Fruit fly (Drosophila melanogaster) whole organism, adult: ENCODE measurements around the gene EloA.

Source experiments
- CG11617 ChIP-seq: fragments of 200-800 bp; sonication (Bioruptor generic); optimal IDR thresholded peaks from 2 replicates; lab custom pipeline; 2017; ENCODE audit warnings: mild to moderate bottlenecking, missing biosample characterization, missing genetic modification reagents, missing genetic modification characterization
- CG12768 ChIP-seq: fragments of 200-800 bp; sonication (Bioruptor generic); optimal IDR thresholded peaks from 2 replicates; lab custom pipeline; 2017; ENCODE audit warnings: missing biosample characterization, missing genetic modification characterization, mild to moderate bottlenecking, moderate library complexity, missing genetic modification reagents
- CG1620 ChIP-seq: fragments of 200-800 bp; sonication (Bioruptor generic); optimal IDR thresholded peaks from 2 replicates; lab custom pipeline; 2016; ENCODE audit warnings: missing biosample characterization, missing genetic modification characterization
- CG33017 ChIP-seq: fragments of 200-800 bp; sonication (Bioruptor generic); optimal IDR thresholded peaks from 2 replicates; lab custom pipeline; 2018; ENCODE audit warnings: missing biosample characterization, mild to moderate bottlenecking, missing genetic modification characterization, moderate library complexity
- Clk ChIP-seq: fragments of 200-800 bp; sonication (Bioruptor generic); optimal IDR thresholded peaks from 2 replicates; lab custom pipeline; 2017; ENCODE audit warnings: missing biosample characterization, missing genetic modification characterization
- Crg-1 ChIP-seq: fragments of 200-800 bp; sonication (Bioruptor generic); optimal IDR thresholded peaks from 2 replicates; lab custom pipeline; 2016; ENCODE audit warnings: missing biosample characterization, missing genetic modification characterization
- Hr96 ChIP-seq: fragments of 200-800 bp; sonication (Bioruptor generic); optimal IDR thresholded peaks from 2 replicates; lab custom pipeline; 2016; ENCODE audit warnings: missing biosample characterization, missing genetic modification characterization
- bab1 ChIP-seq: fragments of 200-800 bp; sonication (Bioruptor generic); optimal IDR thresholded peaks from 3 replicates; lab custom pipeline; 2019; ENCODE audit warnings: missing biosample characterization, mild to moderate bottlenecking, missing genetic modification characterization, moderate library complexity
- cic ChIP-seq: fragments of 200-800 bp; sonication (Bioruptor generic); optimal IDR thresholded peaks from 2 replicates; lab custom pipeline; 2017; ENCODE audit warnings: missing biosample characterization, mild to moderate bottlenecking, missing genetic modification characterization, moderate library complexity
- cnc ChIP-seq, 2 experiments: fragments of >200 bp; optimal IDR thresholded peaks; 2 replicates each; lab custom pipeline; 2017
- kay ChIP-seq: fragments of 200-800 bp; sonication (Bioruptor generic); peaks from one replicate; lab custom pipeline; 2016; ENCODE audit warnings: missing biosample characterization, missing genetic modification characterization, borderline replicate concordance
- ovo ChIP-seq: fragments of 200-800 bp; sonication (Bioruptor generic); optimal IDR thresholded peaks from 2 replicates; lab custom pipeline; 2016; ENCODE audit warnings: missing biosample characterization, missing genetic modification characterization
- pad ChIP-seq: fragments of 200-800 bp; sonication (Bioruptor generic); optimal IDR thresholded peaks from 3 replicates; lab custom pipeline; 2017; ENCODE audit warnings: missing biosample characterization, missing genetic modification characterization, mild to moderate bottlenecking, moderate library complexity, missing genetic modification reagents
- toe ChIP-seq: fragments of 200-800 bp; sonication (Bioruptor generic); optimal IDR thresholded peaks from 2 replicates; lab custom pipeline; 2016; ENCODE audit warnings: missing biosample characterization, missing genetic modification characterization

DNA sequence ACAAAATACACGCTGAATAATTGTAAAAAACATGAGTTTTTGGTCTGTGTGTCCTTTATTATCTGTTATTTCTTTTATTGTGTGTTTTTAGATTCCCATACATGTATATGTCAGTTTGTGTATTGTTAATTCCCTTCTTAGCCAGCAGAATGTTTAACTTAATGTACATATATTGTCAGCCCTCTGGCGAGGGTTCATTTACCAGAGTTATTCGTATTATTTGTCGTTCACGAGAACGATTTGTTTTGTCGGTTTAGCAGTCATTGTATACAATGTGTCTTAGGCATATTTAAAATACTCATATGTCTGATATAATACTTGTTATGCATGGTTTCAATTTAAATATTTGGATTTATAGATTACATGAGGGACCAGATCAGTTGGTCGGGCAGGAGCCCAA, 9.2 kb downstream of the EloA start:
- TF ChIP-seq Crg-1 (GFP tag; lab: Kevin White, UChicago) = no peak
- no peak for TF ChIP-seq Hr96 (GFP tag; lab: Kevin White, UChicago)
- no peak for TF ChIP-seq CG12768
- no peak for TF ChIP-seq bab1 (GFP tag; lab: Kevin White, UChicago)
- TF ChIP-seq pad (GFP tag; lab: Kevin White, UChicago) = no peak
- no peak for TF ChIP-seq cnc (optimal IDR thresholded peaks at IDR 0.05; lab: Kevin White, UChicago)
- TF ChIP-seq cic (GFP tag; lab: Kevin White, UChicago) = no peak
- TF ChIP-seq CG1620 = no peak
- TF ChIP-seq ovo (GFP tag; lab: Kevin White, UChicago) = no peak
- TF ChIP-seq CG11617 = no peak
- TF ChIP-seq Clk (GFP tag; lab: Kevin White, UChicago) = no peak
- TF ChIP-seq CG33017 = no peak
- no peak for TF ChIP-seq toe (GFP tag; lab: Kevin White, UChicago)
- no peak for TF ChIP-seq kay
